Worm (Caenorhabditis elegans) whole organism, L2 larva: ENCODE measurements around the gene T05H10.8.

Experiments
- R02D3.7 ChIP-seq: fragments of 150-350 bp; optimal IDR thresholded peaks from 2 replicates; lab custom pipeline; 2014; ENCODE audit warnings: missing biosample characterization, missing genetic modification characterization
- ama-1 ChIP-seq: fragments of 150-350 bp; optimal IDR thresholded peaks from 2 replicates; lab custom pipeline; 2018; ENCODE audit warnings: inconsistent platforms
- elt-1 ChIP-seq: fragments of 150-350 bp; optimal IDR thresholded peaks from 2 replicates; lab custom pipeline; 2014; ENCODE audit warnings: missing biosample characterization, missing genetic modification characterization
- lin-13 ChIP-seq: fragments of 150-350 bp; optimal IDR thresholded peaks from 2 replicates; lab custom pipeline; 2014; ENCODE audit warnings: missing biosample characterization, missing genetic modification reagents, missing genetic modification characterization
- nhr-11 ChIP-seq: fragments of 150-350 bp; optimal IDR thresholded peaks from 2 replicates; lab custom pipeline; 2014; ENCODE audit warnings: missing biosample characterization, missing genetic modification characterization
- nhr-237 ChIP-seq: fragments of 150-350 bp; optimal IDR thresholded peaks from 2 replicates; lab custom pipeline; 2014; ENCODE audit warnings: missing biosample characterization, missing genetic modification characterization
- nhr-25 ChIP-seq: fragments of 150-350 bp; sonication (generic microtip); optimal IDR thresholded peaks from 3 replicates; lab custom pipeline; 2014; ENCODE audit warnings: missing biosample characterization, missing genetic modification characterization
- skn-1 ChIP-seq: sonication (generic microtip); optimal IDR thresholded peaks from 2 replicates; lab custom pipeline; 2017; ENCODE audit warnings: missing biosample characterization, missing genetic modification characterization
- unc-62 ChIP-seq: fragments of 150-350 bp; optimal IDR thresholded peaks from 2 replicates; lab custom pipeline; 2014; ENCODE audit warnings: missing biosample characterization, missing genetic modification reagents, missing genetic modification characterization
- zag-1 ChIP-seq: fragments of 150-350 bp; optimal IDR thresholded peaks from 2 replicates; lab custom pipeline; 2014; ENCODE audit warnings: missing biosample characterization, missing genetic modification characterization

- peak; percentile 50 for TF ChIP-seq nhr-25 (tag; lab: Kevin White, UChicago)
- no peak for TF ChIP-seq skn-1
- TF ChIP-seq elt-1 (tag; lab: Kevin White, UChicago), result no peak
- TF ChIP-seq nhr-237, result no peak
- TF ChIP-seq unc-62, result peak; percentile 35
- TF ChIP-seq zag-1, result peak; percentile 78
- TF ChIP-seq R02D3.7, result no peak
- peak; percentile 80 for TF ChIP-seq lin-13
- TF ChIP-seq nhr-11 (tag; lab: Kevin White, UChicago), result no peak
- no peak for TF ChIP-seq ama-1 (lab: Kevin White, UChicago)
Observed at ce11 chrII:8028246-8028694, 30.6 kb upstream of the T05H10.8 start.
